Worm (Caenorhabditis elegans): ENCODE results near the gene tmem-218.
A peak's percentile ranks its signal among the peaks of the same experiment; 100 is the strongest.

The tmem-218 gene

DNA sequence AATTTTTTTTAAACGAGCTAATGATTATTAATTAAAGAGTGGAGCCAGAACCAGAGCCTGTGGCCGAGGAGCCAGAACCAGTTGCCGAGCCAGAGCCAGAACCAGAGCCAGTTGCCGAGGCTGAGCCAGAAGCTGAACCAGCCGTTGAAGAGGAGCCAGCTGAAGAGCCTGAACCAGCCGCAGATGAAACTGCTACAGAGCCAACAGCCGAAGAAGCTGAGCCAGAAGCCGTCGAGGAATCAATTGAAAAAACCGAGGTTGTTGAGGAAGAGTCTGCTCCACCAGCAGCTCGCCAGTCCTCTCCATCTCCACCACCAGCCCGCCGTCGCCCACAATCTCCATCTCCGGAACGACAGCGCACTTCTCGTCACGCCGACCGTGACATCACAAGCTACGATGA, 26.2 kb downstream of the tmem-218 start:
- TF ChIP-seq elt-2 (tag; optimal IDR thresholded peaks at IDR 0.05) (no peak), ceh-8 (GFP tag; optimal IDR thresholded peaks at IDR 0.05) (no peak)

DNA sequence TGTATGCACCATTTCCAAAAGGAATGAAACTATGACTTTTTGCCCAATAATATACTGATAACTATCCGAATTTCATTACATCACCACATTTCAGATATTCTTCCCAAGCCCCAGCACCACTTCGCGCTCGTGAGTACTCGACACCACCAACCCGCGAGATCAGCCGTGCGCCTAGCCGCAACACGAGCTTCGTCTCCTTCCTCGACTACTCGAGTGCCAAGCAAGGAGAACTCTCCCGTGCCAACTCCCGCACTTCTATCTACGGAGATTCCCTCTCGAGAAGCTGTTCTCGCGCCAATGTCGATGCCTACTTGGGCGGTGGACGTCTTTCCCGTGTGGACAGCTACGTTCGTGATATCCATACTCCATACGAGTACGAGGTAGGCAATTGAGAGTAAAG, 27.2 kb downstream of the tmem-218 start:
- no peak for TF ChIP-seq efl-1 (optimal IDR thresholded peaks at IDR 0.05)
- peak in 1 of 2 experiments; percentile 89 for TF ChIP-seq efl-1 (GFP tag; optimal IDR thresholded peaks at IDR 0.05 in 1 of 2)
- no peak for TF ChIP-seq fkh-10 (GFP tag; optimal IDR thresholded peaks at IDR 0.05)

DNA sequence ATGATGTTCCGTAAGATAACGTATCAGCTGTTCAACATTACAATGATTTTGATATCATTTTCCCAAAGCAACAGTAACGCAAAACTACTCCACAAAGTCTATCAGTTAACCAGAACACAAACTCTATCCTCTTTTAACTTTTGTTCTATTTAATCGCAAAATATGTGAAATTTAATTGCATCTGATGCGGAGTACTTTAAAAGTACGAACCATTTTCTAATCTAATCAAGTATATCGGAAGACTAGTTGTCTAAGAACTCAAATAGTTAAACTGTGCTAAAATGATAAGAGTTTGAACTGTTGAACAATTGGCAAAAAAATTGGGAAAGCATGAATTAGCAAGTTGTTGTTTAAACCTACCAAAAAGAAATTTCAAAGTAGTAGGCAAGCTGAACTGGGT, 32.1 kb downstream of the tmem-218 start:
- no peak for TF ChIP-seq nhr-85 (tag)
- TF ChIP-seq nhr-77 (tag; optimal IDR thresholded peaks at IDR 0.05): no peak
- no peak for TF ChIP-seq tlp-1 (tag; optimal IDR thresholded peaks at IDR 0.05)
- no peak for TF ChIP-seq elt-2 (tag; optimal IDR thresholded peaks at IDR 0.05)
- no peak for TF ChIP-seq zag-1 (tag; optimal IDR thresholded peaks at IDR 0.05)

DNA sequence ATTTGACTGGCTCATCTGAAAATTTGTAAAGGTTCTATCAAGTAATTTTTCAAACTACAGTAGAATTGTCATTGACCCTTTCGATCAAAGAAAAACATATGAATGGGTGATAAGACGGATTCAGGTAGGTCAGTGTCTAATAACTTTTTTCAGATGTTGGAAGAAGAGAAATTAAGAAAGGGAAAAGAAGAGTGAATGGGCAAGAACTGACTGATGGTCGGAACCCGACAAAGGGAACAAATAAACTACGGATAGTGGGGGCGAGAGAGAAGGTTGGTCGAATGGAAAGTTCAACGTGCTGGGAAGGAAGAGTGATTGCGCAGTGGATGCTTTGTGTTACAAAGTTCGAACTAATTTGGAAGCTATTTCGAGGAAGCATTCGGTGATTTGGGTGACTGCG, 32.8 kb downstream of the tmem-218 start:
- TF ChIP-seq blmp-1 (tag; optimal IDR thresholded peaks at IDR 0.05): peak; percentile 96
- no peak for TF ChIP-seq efl-1 (optimal IDR thresholded peaks at IDR 0.05)
- TF ChIP-seq efl-1 (GFP tag; optimal IDR thresholded peaks at IDR 0.05 in 1 of 2): peak in 1 of 2 experiments; percentile 17
- no peak for TF ChIP-seq lir-3 (tag; optimal IDR thresholded peaks at IDR 0.05; ENCODE audit: poor library complexity)

DNA sequence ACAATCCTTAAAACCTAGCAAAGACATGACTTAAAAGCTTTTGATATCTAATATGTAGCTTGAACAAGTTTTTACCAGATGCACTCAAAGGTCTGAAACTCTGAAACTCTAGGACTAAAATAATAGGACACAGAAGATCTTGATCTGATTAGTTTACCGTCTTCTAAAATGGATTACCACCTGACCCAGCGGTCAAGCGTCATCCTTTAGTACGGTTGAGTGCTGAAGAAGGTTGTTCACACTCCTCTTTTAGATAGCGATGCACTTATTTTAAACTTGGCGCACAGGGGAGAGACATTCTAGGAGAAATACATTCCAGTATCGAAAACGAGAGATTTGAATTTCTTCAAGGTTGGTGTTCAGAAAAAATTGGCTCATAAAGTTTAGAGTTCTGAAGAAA, 34.2 kb downstream of the tmem-218 start:
- no peak for TF ChIP-seq nhr-90 (tag; optimal IDR thresholded peaks at IDR 0.05; ENCODE audit: poor library complexity)
- no peak for TF ChIP-seq tbx-2 (tag; optimal IDR thresholded peaks at IDR 0.05)
- TF ChIP-seq blmp-1 (tag; optimal IDR thresholded peaks at IDR 0.05): peak; percentile 58
- TF ChIP-seq fos-1 (tag; optimal IDR thresholded peaks at IDR 0.05): no peak
- TF ChIP-seq nhr-85 (tag): peak; percentile 71

DNA sequence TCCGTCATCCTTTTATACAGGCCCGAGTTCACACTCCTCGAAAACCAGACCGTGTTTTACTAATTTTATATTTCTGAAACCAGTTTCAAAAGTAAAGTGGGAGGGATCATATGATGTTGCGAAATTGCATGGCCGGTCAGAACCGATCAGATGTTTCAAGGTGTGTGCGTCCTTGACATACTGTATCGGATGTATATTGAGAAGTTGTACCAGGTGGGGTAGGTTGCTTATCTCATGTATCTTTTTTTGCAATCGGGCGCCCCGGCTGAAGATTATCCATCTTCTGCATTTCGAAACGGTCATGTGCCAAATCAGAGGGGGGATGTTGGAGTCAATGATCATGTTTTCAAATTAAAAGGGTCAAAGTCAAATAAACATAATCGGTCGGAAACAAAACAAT, 35.3 kb downstream of the tmem-218 start, which contains the start of gene T23E7.6:
Gene T23E7.6 (minus strand): TSS at position 45 of the 400 bp plus-strand sequence.
- TF ChIP-seq egl-27 (tag; optimal IDR thresholded peaks at IDR 0.05): no peak
- peak; percentile 47 for TF ChIP-seq lin-13 (GFP tag; optimal IDR thresholded peaks at IDR 0.05)
- no peak for TF ChIP-seq mef-2 (tag; optimal IDR thresholded peaks at IDR 0.05)
- peak; percentile 37 for TF ChIP-seq snu-23 (GFP tag; optimal IDR thresholded peaks at IDR 0.05)
- TF ChIP-seq lin-39 (tag; optimal IDR thresholded peaks at IDR 0.05): no peak
- TF ChIP-seq grh-1 (GFP tag; IDR thresholded peaks at IDR 0.05): peak; percentile 88
- no peak for TF ChIP-seq vab-15 (tag; optimal IDR thresholded peaks at IDR 0.05)
- TF ChIP-seq C34B4.2 (tag; optimal IDR thresholded peaks at IDR 0.05): no peak
- TF ChIP-seq nhr-20 (tag; optimal IDR thresholded peaks at IDR 0.05): peak; percentile 78
- TF ChIP-seq fkh-8 (tag; optimal IDR thresholded peaks at IDR 0.05): no peak
- no peak for TF ChIP-seq sptf-1 (tag; optimal IDR thresholded peaks at IDR 0.05)
- TF ChIP-seq snpc-4 (tag; optimal IDR thresholded peaks at IDR 0.05): no peak
- TF ChIP-seq hlh-4 (tag; optimal IDR thresholded peaks at IDR 0.05): no peak
- TF ChIP-seq nhr-76 (tag; optimal IDR thresholded peaks at IDR 0.05): no peak
- TF ChIP-seq nhr-12 (tag; optimal IDR thresholded peaks at IDR 0.05): no peak
- no peak for TF ChIP-seq isw-1 (GFP tag; IDR thresholded peaks at IDR 0.05)
- TF ChIP-seq fkh-4 (tag; optimal IDR thresholded peaks at IDR 0.05; ENCODE audit: borderline replicate concordance): no peak
- TF ChIP-seq ceh-8 (GFP tag; optimal IDR thresholded peaks at IDR 0.05): no peak
- TF ChIP-seq nhr-90 (tag; optimal IDR thresholded peaks at IDR 0.05; ENCODE audit: poor library complexity): peak; percentile 26
- no peak for TF ChIP-seq elt-2 (tag; optimal IDR thresholded peaks at IDR 0.05)
- TF ChIP-seq nhr-71 (tag; optimal IDR thresholded peaks at IDR 0.05): peak; percentile 57
- no peak for TF ChIP-seq rnt-1 (tag; optimal IDR thresholded peaks at IDR 0.05)
- TF ChIP-seq lsy-2 (tag; optimal IDR thresholded peaks at IDR 0.05): peak; percentile 25 to 66
- no peak for TF ChIP-seq unc-98 (GFP tag; IDR thresholded peaks at IDR 0.05)
- TF ChIP-seq pqm-1 (tag; optimal IDR thresholded peaks at IDR 0.05): no peak
- TF ChIP-seq unc-30 (tag; optimal IDR thresholded peaks at IDR 0.05): no peak
- peak; percentile 78 for TF ChIP-seq lin-14 (GFP tag; optimal IDR thresholded peaks at IDR 0.05)
- TF ChIP-seq nhr-11 (tag; optimal IDR thresholded peaks at IDR 0.05): no peak
- TF ChIP-seq aly-2 (tag; optimal IDR thresholded peaks at IDR 0.05): no peak
- no peak for TF ChIP-seq fos-1 (tag; optimal IDR thresholded peaks at IDR 0.05)
- peak; percentile 61 for TF ChIP-seq C16A3.4 (tag; optimal IDR thresholded peaks at IDR 0.05)
- peak; percentile 4 for TF ChIP-seq nhr-47 (tag; optimal IDR thresholded peaks at IDR 0.05)
- no peak for TF ChIP-seq tlp-1 (tag; optimal IDR thresholded peaks at IDR 0.05)
- TF ChIP-seq nhr-19 (GFP tag; conservative IDR thresholded peaks at IDR 0.05): no peak
- no peak for TF ChIP-seq unc-62 (GFP tag; optimal IDR thresholded peaks at IDR 0.05)

Measured in whole organism, L1 larva.